Worm (Caenorhabditis elegans): ENCODE data around the gene F55B11.7.

The F55B11.7 gene

ce11 chrIV:14417128-14417527, 4.7 kb downstream of the F55B11.7 start, which contains the start of gene F55B11.6:
TSS of gene F55B11.6 (minus strand) at chrIV:14417228.
- TF ChIP-seq dpl-1 (GFP tag; optimal IDR thresholded peaks at IDR 0.05), result no peak
- no peak for TF ChIP-seq ztf-3 (GFP tag; optimal IDR thresholded peaks at IDR 0.05)
- TF ChIP-seq unc-62 (GFP tag; optimal IDR thresholded peaks at IDR 0.05), result no peak

ce11 chrIV:14414200-14414599, 7.6 kb downstream of the F55B11.7 start:
- TF ChIP-seq hmg-1.2 (GFP tag; IDR thresholded peaks at IDR 0.05) (peak; percentile 90), lin-54 (GFP tag; optimal IDR thresholded peaks at IDR 0.05) (peak; percentile 8), let-607 (tag; optimal IDR thresholded peaks at IDR 0.05) (peak in 1 of 2 experiments; percentile 61), snpc-1.1 (tag; optimal IDR thresholded peaks at IDR 0.05; ENCODE audit: insufficient read depth) (no peak), somi-1 (GFP tag; optimal IDR thresholded peaks at IDR 0.05) (no peak), tbp1 (GFP tag; optimal IDR thresholded peaks at IDR 0.05) (peak; percentile 27), egrh-3 (GFP tag; IDR thresholded peaks at IDR 0.05) (no peak), snpc-1.3 (tag; optimal IDR thresholded peaks at IDR 0.05; ENCODE audit: insufficient read depth) (no peak), nhr-27 (tag; optimal IDR thresholded peaks at IDR 0.05) (no peak), ceh-58 (GFP tag; IDR thresholded peaks at IDR 0.05) (no peak), mxl-1 (tag; optimal IDR thresholded peaks at IDR 0.05) (no peak), ztf-22 (GFP tag; optimal IDR thresholded peaks at IDR 0.05) (peak; percentile 6), T07F8.4 (tag; optimal IDR thresholded peaks at IDR 0.05) (no peak), egl-18 (GFP tag; IDR thresholded peaks at IDR 0.05) (no peak), dpff-1 (tag; optimal IDR thresholded peaks at IDR 0.05) (no peak), unc-130 (GFP tag; optimal IDR thresholded peaks at IDR 0.05) (no peak), cebp-1 (GFP tag; IDR thresholded peaks at IDR 0.05) (no peak), cebp-1 (tag; optimal IDR thresholded peaks at IDR 0.05) (no peak), bed-1 (GFP tag; IDR thresholded peaks at IDR 0.05) (no peak), him-1 (tag; optimal IDR thresholded peaks at IDR 0.05) (no peak), madf-8 (GFP tag; conservative IDR thresholded peaks at IDR 0.05) (no peak), tlf-1 (GFP tag; optimal IDR thresholded peaks at IDR 0.05) (peak; percentile 2), T26A5.8 (tag; optimal IDR thresholded peaks at IDR 0.05) (no peak), nhr-120 (GFP tag; IDR thresholded peaks at IDR 0.05) (no peak), madf-10 (tag; optimal IDR thresholded peaks at IDR 0.05) (peak; percentile 28), atf-7 (tag; optimal IDR thresholded peaks at IDR 0.05) (peak; percentile 14), ztf-3 (GFP tag; optimal IDR thresholded peaks at IDR 0.05) (no peak), lin-40 (tag; optimal IDR thresholded peaks at IDR 0.05) (peak; percentile 34), F52B5.7 (tag; optimal IDR thresholded peaks at IDR 0.05) (no peak), chd-7 (tag; optimal IDR thresholded peaks at IDR 0.05) (no peak), let-526 (GFP tag; IDR thresholded peaks at IDR 0.05) (no peak), attf-5 (GFP tag; optimal IDR thresholded peaks at IDR 0.05) (no peak), nhr-80 (tag; optimal IDR thresholded peaks at IDR 0.05) (peak; percentile 86), snpc-4 (GFP tag; optimal IDR thresholded peaks at IDR 0.05) (no peak), snpc-4 (tag; optimal IDR thresholded peaks at IDR 0.05) (no peak), C17E4.6 (GFP tag; IDR thresholded peaks at IDR 0.05) (no peak), lag-1 (GFP tag; IDR thresholded peaks at IDR 0.05) (no peak)
